Fruit fly (Drosophila melanogaster) whole organism, prepupa: ENCODE results near the gene HERC2.

Experiments
- Blimp-1 ChIP-seq: fragments of 200-800 bp; sonication (Bioruptor generic); optimal IDR thresholded peaks from 3 replicates; lab custom pipeline; 2017; ENCODE audit warnings: missing biosample characterization, missing genetic modification characterization, mild to moderate bottlenecking, moderate library complexity, missing genetic modification reagents
- CG10631 ChIP-seq: fragments of 200-800 bp; sonication (Bioruptor generic); optimal IDR thresholded peaks from 2 replicates; lab custom pipeline; 2016; ENCODE audit warnings: missing biosample characterization, missing genetic modification characterization
- CG10669 ChIP-seq: fragments of 200-800 bp; sonication (Bioruptor generic); optimal IDR thresholded peaks from 3 replicates; lab custom pipeline; 2018; ENCODE audit warnings: missing biosample characterization, mild to moderate bottlenecking, missing genetic modification characterization, moderate library complexity
- CG11762 ChIP-seq: fragments of 200-800 bp; sonication (Bioruptor generic); optimal IDR thresholded peaks from 3 replicates; lab custom pipeline; 2016; ENCODE audit warnings: missing biosample characterization, missing genetic modification characterization; ENCODE audit not compliant: insufficient read depth
- CG3032 ChIP-seq: fragments of 200-800 bp; optimal IDR thresholded peaks from 2 replicates; lab custom pipeline; 2019; ENCODE audit warnings: missing biosample characterization, mild to moderate bottlenecking, missing genetic modification characterization, moderate library complexity
- CG32006 ChIP-seq: fragments of 200-800 bp; sonication (Bioruptor generic); optimal IDR thresholded peaks from 3 replicates; lab custom pipeline; 2017; ENCODE audit warnings: missing biosample characterization, mild to moderate bottlenecking, missing genetic modification characterization
- CG3919 ChIP-seq: fragments of 200-800 bp; sonication (Bioruptor generic); optimal IDR thresholded peaks from 3 replicates; lab custom pipeline; 2016; ENCODE audit warnings: missing biosample characterization, missing genetic modification characterization
- CG6163 ChIP-seq: fragments of 200-800 bp; sonication (Bioruptor generic); IDR thresholded peaks from 3 replicates; pipeline ENCODE4 v1.3.6; 2022; ENCODE audit warnings: missing biosample characterization, missing genetic modification characterization
- CG6808 ChIP-seq: fragments of 200-800 bp; sonication (Bioruptor generic); optimal IDR thresholded peaks from 3 replicates; lab custom pipeline; 2017; ENCODE audit warnings: missing biosample characterization, missing genetic modification characterization, mild to moderate bottlenecking, moderate library complexity, missing genetic modification reagents
- CG8119 ChIP-seq: fragments of 200-800 bp; sonication (Bioruptor generic); IDR thresholded peaks from 3 replicates; pipeline ENCODE4 v1.3.6; 2022; ENCODE audit warnings: missing biosample characterization, missing genetic modification characterization
- CG8319 ChIP-seq: fragments of 200-800 bp; sonication (Bioruptor generic); optimal IDR thresholded peaks from 3 replicates; lab custom pipeline; 2016; ENCODE audit warnings: missing biosample characterization, missing genetic modification characterization
- CG9139 ChIP-seq: fragments of 200-800 bp; sonication (Bioruptor generic); optimal IDR thresholded peaks from 3 replicates; lab custom pipeline; 2017; ENCODE audit warnings: missing biosample characterization, mild to moderate bottlenecking, missing genetic modification characterization
- Eip75B ChIP-seq: fragments of 200-800 bp; sonication (Bioruptor generic); optimal IDR thresholded peaks from 3 replicates; lab custom pipeline; 2016; ENCODE audit warnings: missing biosample characterization, missing genetic modification characterization
- Eip78C ChIP-seq: fragments of 200-800 bp; sonication (Bioruptor generic); peaks from one replicate; lab custom pipeline; 2016; ENCODE audit warnings: missing biosample characterization, missing genetic modification characterization
- Eip93F ChIP-seq: fragments of 200-800 bp; sonication (Bioruptor generic); optimal IDR thresholded peaks from 2 replicates; lab custom pipeline; 2016; ENCODE audit warnings: missing biosample characterization, mild to moderate bottlenecking, missing genetic modification characterization
- Gug ChIP-seq: fragments of 200-800 bp; sonication (Bioruptor generic); IDR thresholded peaks from 2 replicates; pipeline ENCODE4 v1.3.6; 2022; ENCODE audit warnings: missing biosample characterization, missing genetic modification characterization
- Hr38 ChIP-seq: sonication (Bioruptor generic); optimal IDR thresholded peaks from 2 replicates; lab custom pipeline; 2016; ENCODE audit warnings: missing biosample characterization, missing genetic modification characterization
- Hr4 ChIP-seq: fragments of 200-800 bp; sonication (Bioruptor generic); optimal IDR thresholded peaks from 3 replicates; lab custom pipeline; 2016; ENCODE audit warnings: missing biosample characterization, missing genetic modification characterization
- Met ChIP-seq: fragments of 200-800 bp; sonication (Bioruptor generic); optimal IDR thresholded peaks from 3 replicates; lab custom pipeline; 2016; ENCODE audit warnings: missing biosample characterization, missing genetic modification characterization
- OdsH ChIP-seq: fragments of 200-800 bp; sonication (Bioruptor generic); optimal IDR thresholded peaks from 3 replicates; lab custom pipeline; 2016; ENCODE audit warnings: missing biosample characterization, missing genetic modification characterization
- Sox14 ChIP-seq: fragments of 200-800 bp; sonication (Bioruptor generic); optimal IDR thresholded peaks from 3 replicates; lab custom pipeline; 2016; ENCODE audit warnings: missing biosample characterization, missing genetic modification characterization
- achi ChIP-seq: fragments of 200-800 bp; sonication (Bioruptor generic); optimal IDR thresholded peaks from 3 replicates; lab custom pipeline; 2016; ENCODE audit warnings: missing biosample characterization, missing genetic modification characterization
- acj6 ChIP-seq: fragments of 200-800 bp; sonication (Bioruptor generic); optimal IDR thresholded peaks from 3 replicates; lab custom pipeline; 2016; ENCODE audit warnings: missing biosample characterization, missing genetic modification characterization
- dac ChIP-seq: fragments of 200-800 bp; sonication (Bioruptor generic); optimal IDR thresholded peaks from 2 replicates; lab custom pipeline; 2017; ENCODE audit warnings: missing biosample characterization, mild to moderate bottlenecking, missing genetic modification characterization
- dsx ChIP-seq: fragments of 200-800 bp; optimal IDR thresholded peaks from 3 replicates; lab custom pipeline; 2019; ENCODE audit warnings: missing biosample characterization, mild to moderate bottlenecking, missing genetic modification characterization, moderate library complexity; ENCODE audit not compliant: poor library complexity, severe bottlenecking
- eg ChIP-seq: fragments of 200-800 bp; sonication (Bioruptor generic); IDR thresholded peaks from 3 replicates; pipeline ENCODE4 v1.3.6; 2022; ENCODE audit warnings: missing biosample characterization, missing genetic modification characterization
- esn ChIP-seq: fragments of 200-800 bp; sonication (Bioruptor generic); optimal IDR thresholded peaks from 2 replicates; lab custom pipeline; 2016; ENCODE audit warnings: missing biosample characterization, mild to moderate bottlenecking, missing genetic modification characterization, moderate library complexity
- net ChIP-seq: fragments of 200-800 bp; sonication (Bioruptor generic); optimal IDR thresholded peaks from 3 replicates; lab custom pipeline; 2016; ENCODE audit warnings: missing biosample characterization, missing genetic modification characterization
- pdm3 ChIP-seq: fragments of 200-800 bp; sonication (Bioruptor generic); optimal IDR thresholded peaks from 3 replicates; lab custom pipeline; 2016; ENCODE audit warnings: missing biosample characterization, missing genetic modification characterization
- salr ChIP-seq, 2 experiments: fragments of 200-800 bp; sonication (Bioruptor generic); optimal IDR thresholded peaks; 3 replicates each; lab custom pipeline; 2016 to 2018; ENCODE audit warnings: missing biosample characterization in 2 of 2, missing genetic modification characterization in 2 of 2, mild to moderate bottlenecking in 1 of 2
- ss ChIP-seq, 2 experiments: fragments of 200-800 bp; sonication (Bioruptor generic); optimal IDR thresholded peaks; 2 replicates in 1 of 2; 3 replicates in 1 of 2; lab custom pipeline; 2017 to 2018; ENCODE audit warnings: mild to moderate bottlenecking in 2 of 2, missing biosample characterization in 2 of 2, missing genetic modification characterization in 2 of 2, moderate library complexity in 1 of 2
- svp ChIP-seq: fragments of 200-800 bp; sonication (Bioruptor generic); peaks from one replicate; lab custom pipeline; 2016; ENCODE audit warnings: missing biosample characterization, missing genetic modification characterization
- vri ChIP-seq: fragments of 200-800 bp; sonication (Bioruptor generic); optimal IDR thresholded peaks from 3 replicates; lab custom pipeline; 2016; ENCODE audit warnings: missing biosample characterization, mild to moderate bottlenecking, missing genetic modification characterization

HERC2 gene

dm6 chrX:20385865-20386264, 8.3 kb upstream of the HERC2 start:
- TF ChIP-seq eg (GFP tag; lab: Robert Waterston, UW) (no peak), CG10669 (GFP tag; lab: Kevin White, UChicago) (no peak)
- TF ChIP-seq, all 60 proteins: peak for 0

DNA sequence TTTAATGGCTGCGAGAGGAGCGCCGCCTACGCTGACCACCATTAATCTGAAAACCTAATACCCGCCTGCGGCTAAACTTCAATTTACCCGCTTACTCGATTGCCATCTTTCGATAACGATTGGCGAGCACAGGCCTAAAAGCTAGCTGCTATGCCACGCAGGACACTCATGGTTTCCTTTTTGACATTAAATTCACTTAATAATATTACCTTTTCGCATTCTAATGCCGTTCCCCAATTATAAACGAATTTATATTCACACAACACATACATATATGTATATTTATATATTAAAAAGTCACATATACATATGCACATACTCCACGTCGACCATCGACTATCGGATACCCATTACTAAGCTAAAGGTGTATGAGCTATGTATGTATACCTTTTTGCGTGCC, 4.6 kb upstream of the HERC2 start:
- TF ChIP-seq CG9139 (GFP tag; lab: Kevin White, UChicago) = no peak
- TF ChIP-seq CG8119 (GFP tag; lab: Robert Waterston, UW) = no peak
- TF ChIP-seq CG32006 = no peak
- TF ChIP-seq vri (GFP tag; lab: Kevin White, UChicago) = no peak
- TF ChIP-seq, all 60 proteins: peak for 0

DNA sequence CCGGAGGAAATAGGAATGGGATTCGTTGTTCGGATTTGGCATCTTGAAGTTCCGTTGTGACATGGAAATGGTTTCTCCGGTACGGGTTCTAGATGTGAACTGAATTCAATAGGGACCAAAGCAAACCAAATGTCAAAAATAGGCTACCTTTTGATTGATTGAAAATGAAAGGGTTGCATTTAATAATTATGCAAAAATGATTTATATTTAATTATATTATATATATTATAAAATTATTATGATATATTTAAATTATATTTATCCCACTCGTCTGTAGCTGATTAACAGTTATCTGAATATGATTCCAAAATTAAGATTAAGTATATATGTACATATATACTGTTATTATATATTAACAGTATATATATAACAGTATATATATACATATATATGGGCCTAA, 3.5 kb upstream of the HERC2 start, which contains the start of gene jb:
TSS of gene jb (minus strand) at position 101 of the 400 bp plus-strand sequence.
- TF ChIP-seq vri (GFP tag; lab: Kevin White, UChicago) (no peak), acj6 (no peak), CG3032 (tag; lab: Kevin White, UChicago) (no peak), OdsH (GFP tag; lab: Kevin White, UChicago) (no peak), Hr38 (GFP tag; lab: Kevin White, UChicago) (no peak), Eip93F (GFP tag; lab: Kevin White, UChicago) (no peak), salr (GFP tag; optimal IDR thresholded peaks at IDR 0.05; lab: Kevin White, UChicago) (no peak), CG11762 (GFP tag; lab: Kevin White, UChicago) (no peak), svp (GFP tag; lab: Kevin White, UChicago) (no peak), dac (GFP tag; lab: Kevin White, UChicago) (no peak), Blimp-1 (no peak), esn (GFP tag; lab: Kevin White, UChicago) (no peak), CG6163 (GFP tag; lab: Robert Waterston, UW) (no peak), CG3919 (GFP tag; lab: Kevin White, UChicago) (no peak), CG32006 (no peak), Met (GFP tag; lab: Kevin White, UChicago) (no peak)

DNA sequence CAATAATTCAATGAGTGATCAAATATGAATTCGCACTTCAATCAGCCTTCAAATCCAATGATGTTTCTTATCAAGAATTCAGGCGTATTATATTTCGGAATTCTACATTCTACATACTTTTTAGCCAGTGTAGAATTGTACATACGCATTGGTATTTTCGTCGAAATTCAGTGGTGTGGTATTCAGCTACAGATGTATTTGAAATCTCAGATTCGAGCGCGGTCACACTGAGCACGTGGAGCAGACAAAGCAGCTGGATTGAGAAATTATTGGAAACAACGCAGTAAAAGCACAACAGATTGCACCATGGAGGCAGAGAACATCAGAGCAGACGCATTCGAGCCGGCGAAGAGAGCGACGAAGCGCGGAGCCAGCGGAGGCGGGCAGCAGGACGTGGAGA, 3.0 kb upstream of the HERC2 start:
- TF ChIP-seq CG11762 (GFP tag; lab: Kevin White, UChicago) (no peak), Eip78C (GFP tag; lab: Kevin White, UChicago) (peak; percentile 27), CG32006 (no peak), dsx (GFP tag; lab: Kevin White, UChicago) (peak; percentile 24), Sox14 (peak; percentile 71)

dm6 chrX:20393580-20393979, 615 bp upstream of the HERC2 start, which contains the start of gene Syx16:
Syx16 (minus strand) TSS chrX:20393751.
- TF ChIP-seq Eip93F (GFP tag; lab: Kevin White, UChicago) (no peak), achi (GFP tag; lab: Kevin White, UChicago) (peak; percentile 29)
- TF ChIP-seq, all 60 proteins: peak for 1

dm6 chrX:20411635-20412034, 17.4 kb downstream of the HERC2 start:
- TF ChIP-seq ss (GFP tag; optimal IDR thresholded peaks at IDR 0.05; lab: Kevin White, UChicago) (no peak), Met (GFP tag; lab: Kevin White, UChicago) (no peak), Gug (GFP tag; lab: Robert Waterston, UW) (no peak), CG10669 (GFP tag; lab: Kevin White, UChicago) (no peak), pdm3 (GFP tag; lab: Kevin White, UChicago) (no peak), CG8119 (GFP tag; lab: Robert Waterston, UW) (no peak), acj6 (no peak), CG6808 (GFP tag; lab: Kevin White, UChicago) (no peak), Hr38 (GFP tag; lab: Kevin White, UChicago) (no peak), net (GFP tag; lab: Kevin White, UChicago) (no peak), Eip75B (no peak), Sox14 (no peak), Hr4 (GFP tag; lab: Kevin White, UChicago) (no peak), Eip78C (GFP tag; lab: Kevin White, UChicago) (no peak), svp (GFP tag; lab: Kevin White, UChicago) (no peak), CG10631 (no peak), CG8319 (GFP tag; lab: Kevin White, UChicago) (no peak)
